Fruit fly (Drosophila melanogaster): Measurements from ENCODE around the gene atms.

DNA sequence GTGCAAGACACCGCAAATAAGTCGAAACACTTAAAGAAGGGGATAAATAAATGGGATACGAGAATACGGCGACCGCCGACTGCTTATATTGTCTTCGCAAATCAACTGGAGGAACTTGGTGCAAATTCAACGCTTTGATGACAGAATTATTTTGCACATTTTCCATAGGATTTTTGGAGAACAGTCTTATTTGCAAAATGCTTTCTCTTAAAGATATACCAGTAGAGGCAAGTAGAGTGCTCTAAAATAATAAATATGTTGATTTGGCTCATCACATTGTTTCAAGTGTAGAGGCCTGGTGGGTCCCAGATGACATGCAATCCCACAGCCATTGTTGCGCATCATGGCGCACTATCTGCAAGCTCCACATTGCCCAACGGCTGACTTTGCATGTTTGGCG is 2.5 kb upstream of the atms start:
- TF ChIP-seq Rel (GFP tag; optimal IDR thresholded peaks at IDR 0.05) (no peak), Rel (tag; optimal IDR thresholded peaks at IDR 0.05) (no peak), dmrt93B (GFP tag; optimal IDR thresholded peaks at IDR 0.05) (no peak), Abd-B (GFP tag; optimal IDR thresholded peaks at IDR 0.05) (no peak), fru (GFP tag; optimal IDR thresholded peaks at IDR 0.05) (no peak), tai (GFP tag; optimal IDR thresholded peaks at IDR 0.05) (no peak), lola (GFP tag; optimal IDR thresholded peaks at IDR 0.05) (no peak), br (GFP tag; optimal IDR thresholded peaks at IDR 0.05) (no peak)
